Comparison of ENCODE assay signal across 4 fruit fly cellular contexts in genomic region chr3L:5617395-5617794, dm6.
TF ChIP-seq lines count a peak whose summit lies in the region.

No protein-coding gene starts in this region.

- no peak for TF ChIP-seq CTCF in whole organism, embryonic (GFP tag; optimal IDR thresholded peaks at IDR 0.05; lab: Kevin White, UChicago)

TF ChIP-seq in whole organism, 6 proteins besides CTCF, POLR2A, EP300 and RAD21:
- TF ChIP-seq CG8478 (optimal IDR thresholded peaks at IDR 0.05; lab: Kevin White, UChicago) (no peak), EcR (GFP tag; optimal IDR thresholded peaks at IDR 0.05; lab: Kevin White, UChicago) (peak; percentile 41 to 71), pan (optimal IDR thresholded peaks at IDR 0.05; lab: Kevin White, UChicago) (no peak)

TF ChIP-seq in whole organism, embryonic, 481 proteins besides CTCF, POLR2A, EP300 and RAD21:
- TF ChIP-seq CG2712 (tag; optimal IDR thresholded peaks at IDR 0.05; lab: Kevin White, UChicago), result no peak
- peak; percentile 42 for TF ChIP-seq Blimp-1 (GFP tag; optimal IDR thresholded peaks at IDR 0.05; lab: Kevin White, UChicago)

TF ChIP-seq in whole organism, prepupa, 60 proteins besides CTCF, POLR2A, EP300 and RAD21:
- TF ChIP-seq Met (GFP tag; optimal IDR thresholded peaks at IDR 0.05; lab: Kevin White, UChicago) (peak; percentile 15), Eip78C (GFP tag; lab: Kevin White, UChicago) (peak; percentile 11), Sox102F (GFP tag; optimal IDR thresholded peaks at IDR 0.05; lab: Kevin White, UChicago) (peak; percentile 4), Sox14 (GFP tag; optimal IDR thresholded peaks at IDR 0.05; lab: Kevin White, UChicago) (no peak), Blimp-1 (GFP tag; optimal IDR thresholded peaks at IDR 0.05; lab: Kevin White, UChicago) (peak; percentile 95)

TF ChIP-seq in whole organism, wandering third instar larva, 38 proteins besides CTCF, POLR2A, EP300 and RAD21:
- no peak for TF ChIP-seq woc (GFP tag; optimal IDR thresholded peaks at IDR 0.05; lab: Kevin White, UChicago)
- peak; percentile 57 for TF ChIP-seq psq (GFP tag; optimal IDR thresholded peaks at IDR 0.05; lab: Kevin White, UChicago)
- TF ChIP-seq Sp1 (GFP tag; optimal IDR thresholded peaks at IDR 0.05; lab: Kevin White, UChicago), result no peak
- no peak for TF ChIP-seq usp (GFP tag; optimal IDR thresholded peaks at IDR 0.05; lab: Kevin White, UChicago)
- TF ChIP-seq sage (GFP tag; optimal IDR thresholded peaks at IDR 0.05; lab: Kevin White, UChicago), result no peak
TF ChIP-seq in whole organism, wandering third instar larva: peak in this region for 1.
